Fruit fly (Drosophila melanogaster): ENCODE data around the gene Drak.
A peak's percentile ranks its signal among the peaks of the same experiment; 100 is the strongest.

DNA sequence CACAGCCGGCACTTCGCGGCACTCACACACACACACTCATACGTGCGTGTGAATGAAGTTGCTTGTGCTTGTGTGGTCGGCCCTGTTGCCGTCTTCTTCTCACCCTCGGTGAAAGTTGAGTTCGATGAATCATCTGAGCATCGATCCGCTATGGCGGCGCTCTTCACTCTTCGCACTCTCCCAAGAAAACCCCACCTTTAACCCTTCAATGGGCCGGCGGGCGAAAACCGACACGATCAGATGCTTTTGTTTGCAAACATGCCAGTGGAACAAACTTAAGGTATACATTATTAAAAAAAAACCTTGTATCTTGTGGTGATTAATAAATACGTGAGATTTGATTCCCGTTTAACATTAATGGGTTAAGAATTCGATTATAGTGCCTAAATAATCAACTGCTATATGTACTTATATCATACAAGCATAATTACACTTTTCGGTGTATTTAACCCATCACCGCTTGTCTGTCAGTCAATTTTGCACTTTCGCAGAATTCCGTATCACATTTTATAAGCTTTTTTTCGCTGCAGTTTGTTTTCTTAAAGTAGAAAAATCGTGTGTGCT lies 107.9 kb downstream of the Drak start:
- TF ChIP-seq D1 (tag; optimal IDR thresholded peaks at IDR 0.05) (no peak), CG4496 (GFP tag; IDR thresholded peaks at IDR 0.05) (peak; percentile 31; the same call in 2 of the 3 replicates), CG14655 (GFP tag; optimal IDR thresholded peaks at IDR 0.05) (no peak)
